Worm (Caenorhabditis elegans) whole organism, young adult: ENCODE measurements around the gene F44E7.9.

Experiments
- B0035.1 ChIP-seq: sonication (generic microtip); optimal IDR thresholded peaks from 2 replicates; lab custom pipeline; 2016; ENCODE audit warnings: missing genetic modification characterization, mild to moderate bottlenecking, missing compliant biosample characterization, missing genotype, missing genetic modification reagents
- B0336.3 ChIP-seq: fragments of 200-800 bp; sonication (Bioruptor generic); IDR thresholded peaks from 2 replicates; pipeline ENCODE4 v1.3.6; 2022; ENCODE audit warnings: missing genetic modification characterization, missing compliant biosample characterization
- F10E7.11 ChIP-seq: sonication (generic microtip); optimal IDR thresholded peaks from 2 replicates; lab custom pipeline; 2017; ENCODE audit warnings: mild to moderate bottlenecking, missing genetic modification characterization, moderate library complexity, missing compliant biosample characterization
- F22D6.2 ChIP-seq: sonication (generic microtip); optimal IDR thresholded peaks from 2 replicates; lab custom pipeline; 2016; ENCODE audit warnings: mild to moderate bottlenecking, missing genetic modification characterization, missing compliant biosample characterization
- K11D2.4 ChIP-seq: fragments of 200-800 bp; sonication (Bioruptor generic); IDR thresholded peaks from 2 replicates; pipeline ENCODE4 v1.3.6; 2022; ENCODE audit warnings: missing genetic modification reagents, missing genetic modification characterization, missing compliant biosample characterization
- K12H6.12 ChIP-seq: fragments of 200-800 bp; sonication (Bioruptor generic); optimal IDR thresholded peaks from 2 replicates; lab custom pipeline; 2018; ENCODE audit warnings: mild to moderate bottlenecking, missing genetic modification characterization, missing compliant biosample characterization
- Y53F4B.3 ChIP-seq: fragments of 200-800 bp; sonication (Bioruptor generic); IDR thresholded peaks from 2 replicates; pipeline ENCODE4 v1.3.6; 2022; ENCODE audit warnings: missing genetic modification reagents, missing genetic modification characterization, missing compliant biosample characterization
- Y53G8AR.9 ChIP-seq: fragments of 200-800 bp; sonication (Bioruptor generic); conservative IDR thresholded peaks from 2 replicates; pipeline ENCODE4 v1.3.6; 2022; ENCODE audit warnings: missing genetic modification reagents, missing genetic modification characterization, missing compliant biosample characterization
- Y56A3A.18 ChIP-seq: fragments of 200-800 bp; sonication (Bioruptor generic); IDR thresholded peaks from 2 replicates; pipeline ENCODE4 v1.3.6; 2022; ENCODE audit warnings: missing genetic modification reagents, missing genetic modification characterization, missing compliant biosample characterization
- Y67H2A.10 ChIP-seq: fragments of 200-800 bp; sonication (Bioruptor generic); conservative IDR thresholded peaks from 2 replicates; pipeline ENCODE4 v1.3.6; 2022; ENCODE audit warnings: missing genetic modification reagents, missing genetic modification characterization, missing compliant biosample characterization
- Y95B8A.8 ChIP-seq: fragments of 200-800 bp; sonication (Bioruptor generic); IDR thresholded peaks from 2 replicates; pipeline ENCODE4 v1.3.6; 2022; ENCODE audit warnings: missing genetic modification reagents, missing genetic modification characterization, missing compliant biosample characterization
- ZK185.1 ChIP-seq: sonication (generic microtip); optimal IDR thresholded peaks from 2 replicates; lab custom pipeline; 2016; ENCODE audit warnings: mild to moderate bottlenecking, missing genetic modification characterization, missing compliant biosample characterization; ENCODE audit not compliant: poor library complexity, severe bottlenecking
- atf-7 ChIP-seq: sonication (generic microtip); optimal IDR thresholded peaks from 2 replicates; lab custom pipeline; 2017; ENCODE audit warnings: mild to moderate bottlenecking, missing genetic modification characterization, missing compliant biosample characterization
- bed-2 ChIP-seq: fragments of 200-800 bp; sonication (Bioruptor generic); IDR thresholded peaks from 2 replicates; pipeline ENCODE4 v1.3.6; 2022; ENCODE audit warnings: missing genetic modification reagents, missing genetic modification characterization, missing compliant biosample characterization
- die-1 ChIP-seq: sonication (generic microtip); optimal IDR thresholded peaks from 2 replicates; lab custom pipeline; 2016; ENCODE audit warnings: missing genotype, mild to moderate bottlenecking, missing genetic modification characterization, missing compliant biosample characterization
- dpff-1 ChIP-seq: sonication (generic microtip); optimal IDR thresholded peaks from 2 replicates; lab custom pipeline; 2017; ENCODE audit warnings: mild to moderate bottlenecking, missing genetic modification characterization, missing compliant biosample characterization
- egrh-3 ChIP-seq: fragments of 200-800 bp; sonication (Bioruptor generic); IDR thresholded peaks from 2 replicates; pipeline ENCODE4 v1.3.6; 2022; ENCODE audit warnings: missing genetic modification reagents, missing genetic modification characterization, missing compliant biosample characterization
- hlh-26 ChIP-seq: fragments of 200-800 bp; sonication (Bioruptor generic); conservative IDR thresholded peaks from 2 replicates; pipeline ENCODE4 v1.3.6; 2022; ENCODE audit warnings: missing genetic modification reagents, missing genetic modification characterization, missing compliant biosample characterization
- hmg-20 ChIP-seq: fragments of 200-800 bp; sonication (Bioruptor generic); IDR thresholded peaks from 2 replicates; pipeline ENCODE4 v1.3.6; 2022; ENCODE audit warnings: missing genetic modification reagents, missing genetic modification characterization, missing compliant biosample characterization
- hsf-1 ChIP-seq: fragments of 200-800 bp; sonication (Bioruptor generic); IDR thresholded peaks from 2 replicates; pipeline ENCODE4 v1.3.6; 2022; ENCODE audit warnings: missing genetic modification reagents, missing genetic modification characterization, missing compliant biosample characterization
- let-526 ChIP-seq: fragments of 200-800 bp; sonication (Bioruptor generic); IDR thresholded peaks from 2 replicates; pipeline ENCODE4 v1.3.6; 2022; ENCODE audit warnings: missing genetic modification reagents, missing genetic modification characterization, missing compliant biosample characterization
- lin-26 ChIP-seq: fragments of 200-800 bp; sonication (Bioruptor generic); IDR thresholded peaks from 2 replicates; pipeline ENCODE4 v1.3.6; 2022; ENCODE audit warnings: missing genetic modification reagents, missing genetic modification characterization, missing compliant biosample characterization
- lin-40 ChIP-seq: sonication (generic microtip); optimal IDR thresholded peaks from 2 replicates; lab custom pipeline; 2016; ENCODE audit warnings: missing genetic modification characterization, mild to moderate bottlenecking, missing compliant biosample characterization, missing genotype, missing genetic modification reagents
- lin-54 ChIP-seq: fragments of 200-800 bp; sonication (Bioruptor generic); optimal IDR thresholded peaks from 2 replicates; lab custom pipeline; 2018; ENCODE audit warnings: mild to moderate bottlenecking, missing genetic modification characterization, missing compliant biosample characterization
- lsl-1 ChIP-seq: fragments of 200-800 bp; sonication (Bioruptor generic); optimal IDR thresholded peaks from 2 replicates; lab custom pipeline; 2018; ENCODE audit warnings: mild to moderate bottlenecking, missing genetic modification characterization, moderate library complexity, missing compliant biosample characterization
- madf-10 ChIP-seq: sonication (generic microtip); optimal IDR thresholded peaks from 2 replicates; lab custom pipeline; 2016; ENCODE audit warnings: mild to moderate bottlenecking, missing genetic modification characterization, missing compliant biosample characterization
- madf-6 ChIP-seq: fragments of 200-800 bp; sonication (Bioruptor generic); IDR thresholded peaks from 2 replicates; pipeline ENCODE4 v1.3.6; 2022; ENCODE audit warnings: missing genetic modification reagents, missing genetic modification characterization, missing compliant biosample characterization
- mcd-1 ChIP-seq: fragments of 200-800 bp; sonication (Bioruptor generic); IDR thresholded peaks from 2 replicates; pipeline ENCODE4 v1.3.6; 2022; ENCODE audit warnings: missing genetic modification reagents, missing genetic modification characterization, missing compliant biosample characterization
- nfyb-1 ChIP-seq: fragments of 200-800 bp; sonication (Bioruptor generic); IDR thresholded peaks from 2 replicates; pipeline ENCODE4 v1.3.6; 2022; ENCODE audit warnings: missing genetic modification reagents, missing genetic modification characterization, missing compliant biosample characterization
- nhr-179 ChIP-seq: sonication (generic microtip); optimal IDR thresholded peaks from 2 replicates; lab custom pipeline; 2016; ENCODE audit warnings: mild to moderate bottlenecking, missing genetic modification characterization, missing compliant biosample characterization
- pbrm-1 ChIP-seq: fragments of 200-800 bp; sonication (Bioruptor generic); IDR thresholded peaks from 2 replicates; pipeline ENCODE4 v1.3.6; 2022; ENCODE audit warnings: missing genetic modification reagents, missing genetic modification characterization, missing compliant biosample characterization
- repo-1 ChIP-seq: sonication (generic microtip); optimal IDR thresholded peaks from 2 replicates; lab custom pipeline; 2017; ENCODE audit warnings: mild to moderate bottlenecking, missing genetic modification characterization, missing compliant biosample characterization
- snpc-1.1 ChIP-seq: sonication (generic microtip); optimal IDR thresholded peaks from 2 replicates; lab custom pipeline; 2017; ENCODE audit warnings: missing genetic modification characterization, mild to moderate bottlenecking, missing compliant biosample characterization, antibody characterized with exemption, moderate library complexity, missing genotype, missing genetic modification reagents; ENCODE audit not compliant: insufficient read depth
- snpc-3.4 ChIP-seq: sonication (generic microtip); optimal IDR thresholded peaks from 2 replicates; lab custom pipeline; 2017; ENCODE audit warnings: missing genetic modification characterization, mild to moderate bottlenecking, missing compliant biosample characterization, antibody characterized with exemption, moderate library complexity, missing genotype, missing genetic modification reagents
- tbp1 ChIP-seq: fragments of 200-800 bp; sonication (Bioruptor generic); optimal IDR thresholded peaks from 2 replicates; lab custom pipeline; 2018; ENCODE audit warnings: mild to moderate bottlenecking, missing genetic modification characterization, missing compliant biosample characterization
- tbx-9 ChIP-seq: sonication (generic microtip); optimal IDR thresholded peaks from 2 replicates; lab custom pipeline; 2016; ENCODE audit warnings: borderline replicate concordance, missing genetic modification characterization, inconsistent platforms, missing compliant biosample characterization
- unc-130 ChIP-seq: sonication (generic microtip); optimal IDR thresholded peaks from 2 replicates; lab custom pipeline; 2016; ENCODE audit warnings: missing genetic modification reagents, missing genetic modification characterization, missing compliant biosample characterization
- unc-62 ChIP-seq: fragments of 150-350 bp; optimal IDR thresholded peaks from 2 replicates; lab custom pipeline; 2014; ENCODE audit warnings: missing biosample characterization, missing genetic modification reagents, missing genetic modification characterization
- zfh-2 ChIP-seq: fragments of 200-800 bp; sonication (Bioruptor generic); conservative IDR thresholded peaks from 2 replicates; pipeline ENCODE4 v1.3.6; 2022; ENCODE audit warnings: missing genetic modification reagents, missing genetic modification characterization, missing compliant biosample characterization
- zim-3 ChIP-seq: sonication (generic microtip); optimal IDR thresholded peaks from 2 replicates; lab custom pipeline; 2017; ENCODE audit warnings: mild to moderate bottlenecking, missing genetic modification characterization, moderate library complexity, missing compliant biosample characterization
- ztf-22 ChIP-seq: fragments of 200-800 bp; sonication (Bioruptor generic); optimal IDR thresholded peaks from 2 replicates; lab custom pipeline; 2018; ENCODE audit warnings: mild to moderate bottlenecking, missing genetic modification characterization, moderate library complexity, missing compliant biosample characterization
- ztf-26 ChIP-seq: sonication (generic microtip); optimal IDR thresholded peaks from 2 replicates; lab custom pipeline; 2017; ENCODE audit warnings: missing genetic modification characterization, missing compliant biosample characterization

The F44E7.9 gene

ce11 chrV:5835397-5835796 is 44.4 kb downstream of the F44E7.9 start:
- TF ChIP-seq nfyb-1 (GFP tag; lab: Robert Waterston, UW) (0 out of 2 replicates have a peak, but pooled peaks have one; percentile 27), zim-3 (tag; lab: Kevin White, UChicago) (peak; percentile 28), bed-2 (no peak), B0035.1 (tag; lab: Kevin White, UChicago) (no peak), hlh-26 (no peak), ZK185.1 (tag; lab: Kevin White, UChicago) (peak; percentile 30), tbp1 (GFP tag; lab: Kevin White, UChicago) (no peak)

- TF ChIP-seq madf-6 (no peak), egrh-3 (peak; percentile 95), Y67H2A.10 (no peak), ztf-26 (tag; lab: Kevin White, UChicago) (peak; percentile 94), F22D6.2 (tag; lab: Kevin White, UChicago) (peak; percentile 47), madf-10 (tag; lab: Kevin White, UChicago) (no peak), tbx-9 (no peak), Y53G8AR.9 (peak; percentile 32; the same call in 1 of the 2 replicates), ztf-22 (GFP tag; lab: Kevin White, UChicago) (no peak), Y56A3A.18 (peak; percentile 10; the same call in 1 of the 2 replicates), Y53F4B.3 (GFP tag; lab: Robert Waterston, UW) (no peak), unc-62 (GFP tag; lab: Kevin White, UChicago) (no peak), K11D2.4 (0 out of 2 replicates have a peak, but pooled peaks have one; percentile 15), atf-7 (tag; lab: Kevin White, UChicago) (no peak), snpc-1.1 (tag; lab: Kevin White, UChicago) (no peak), Y95B8A.8 (no peak), unc-130 (GFP tag; lab: Kevin White, UChicago) (no peak), K12H6.12 (tag; lab: Kevin White, UChicago) (no peak), zfh-2 (GFP tag; lab: Robert Waterston, UW) (peak; percentile 95), lsl-1 (GFP tag; lab: Kevin White, UChicago) (no peak), lin-40 (tag; lab: Kevin White, UChicago) (peak; percentile 70), pbrm-1 (no peak), nhr-179 (tag; lab: Kevin White, UChicago) (no peak), let-526 (GFP tag; lab: Robert Waterston, UW) (no peak), snpc-3.4 (tag; lab: Kevin White, UChicago) (no peak), hsf-1 (GFP tag; lab: Robert Waterston, UW) (0 out of 2 replicates have a peak, but pooled peaks have one; percentile 20), mcd-1 (GFP tag; lab: Robert Waterston, UW) (peak; percentile 47), repo-1 (peak; percentile 65), dpff-1 (no peak), die-1 (tag; lab: Kevin White, UChicago) (peak; percentile 4), F10E7.11 (tag; lab: Kevin White, UChicago) (no peak), lin-26 (GFP tag; lab: Robert Waterston, UW) (peak; percentile 77), B0336.3 (GFP tag; lab: Robert Waterston, UW) (peak; percentile 65; the same call in 1 of the 2 replicates), hmg-20 (GFP tag; lab: Robert Waterston, UW) (no peak), lin-54 (GFP tag; lab: Kevin White, UChicago) (peak; percentile 20)
- TF ChIP-seq, all 124 proteins: peak for 15
These were observed 45.1 kb downstream of the F44E7.9 start for ce11 chrV:5835979-5836615.
